Worm (Caenorhabditis elegans): ENCODE data around the gene pkg-2.

pkg-2 gene

ce11 chrIV:8488043-8488442 is 32.7 kb upstream of the pkg-2 start:
- TF ChIP-seq tbx-7 (tag; optimal IDR thresholded peaks at IDR 0.05) = no peak
- TF ChIP-seq sox-2 (GFP tag; IDR thresholded peaks at IDR 0.05) = no peak
- TF ChIP-seq ceh-31 (tag; optimal IDR thresholded peaks at IDR 0.05) = no peak
- no peak for TF ChIP-seq gmeb-2 (tag; optimal IDR thresholded peaks at IDR 0.05)
- no peak for TF ChIP-seq fkh-10 (GFP tag; optimal IDR thresholded peaks at IDR 0.05)
- TF ChIP-seq ceh-19 (GFP tag; optimal IDR thresholded peaks at IDR 0.05) = no peak
- TF ChIP-seq ceh-45 (GFP tag; IDR thresholded peaks at IDR 0.05) = no peak
- TF ChIP-seq ceh-48 (tag; optimal IDR thresholded peaks at IDR 0.05) = no peak
- TF ChIP-seq nhr-232 (tag; optimal IDR thresholded peaks at IDR 0.05) = no peak
- TF ChIP-seq hlh-8 (tag; optimal IDR thresholded peaks at IDR 0.05) = no peak
- TF ChIP-seq ceh-22 (tag; optimal IDR thresholded peaks at IDR 0.05) = no peak
- no peak for TF ChIP-seq unc-55 (GFP tag; optimal IDR thresholded peaks at IDR 0.05)
- TF ChIP-seq pat-9 (tag; optimal IDR thresholded peaks at IDR 0.05) = no peak
- TF ChIP-seq unc-86 (tag; optimal IDR thresholded peaks at IDR 0.05) = no peak
- TF ChIP-seq eyg-1 (tag; optimal IDR thresholded peaks at IDR 0.05) = no peak
- TF ChIP-seq nfya-1 (tag; optimal IDR thresholded peaks at IDR 0.05) = no peak
- no peak for TF ChIP-seq dmd-4 (tag; optimal IDR thresholded peaks at IDR 0.05; ENCODE audit: borderline replicate concordance)

- TF ChIP-seq lim-6 (tag; optimal IDR thresholded peaks at IDR 0.05) = no peak
- TF ChIP-seq sox-4 (tag; optimal IDR thresholded peaks at IDR 0.05) = no peak
- no peak for TF ChIP-seq nhr-232 (tag; optimal IDR thresholded peaks at IDR 0.05)
- no peak for TF ChIP-seq C38D4.7 (GFP tag; optimal IDR thresholded peaks at IDR 0.05)
These were observed 30.8 kb upstream of the pkg-2 start, which contains the start of gene srlf-2 for ce11 chrIV:8489915-8490314. Gene srlf-2 (plus strand): TSS chrIV:8490215.

- TF ChIP-seq pha-2 (tag; optimal IDR thresholded peaks at IDR 0.05) (no peak), fax-1 (tag; optimal IDR thresholded peaks at IDR 0.05) (no peak), ceh-6 (GFP tag; optimal IDR thresholded peaks at IDR 0.05) (no peak), elt-4 (tag; optimal IDR thresholded peaks at IDR 0.05) (no peak), ceh-18 (tag; optimal IDR thresholded peaks at IDR 0.05) (no peak), dmd-4 (tag; optimal IDR thresholded peaks at IDR 0.05; ENCODE audit: borderline replicate concordance) (no peak), dve-1 (tag; optimal IDR thresholded peaks at IDR 0.05) (no peak)
These were observed 28.5 kb upstream of the pkg-2 start, which contains the start of gene sru-7 for ce11 chrIV:8492242-8492641. Gene sru-7 (plus strand): TSS chrIV:8492542.

ce11 chrIV:8496263-8496662 is 24.4 kb upstream of the pkg-2 start, which contains the start of gene C28C12.12:
Gene C28C12.12 (minus strand): TSS chrIV:8496363.
- no peak for TF ChIP-seq syd-9 (tag; optimal IDR thresholded peaks at IDR 0.05)
- no peak for TF ChIP-seq ceh-14 (tag; optimal IDR thresholded peaks at IDR 0.05)
- no peak for TF ChIP-seq fkh-6 (tag; optimal IDR thresholded peaks at IDR 0.05)
- no peak for TF ChIP-seq pha-4 (tag; optimal IDR thresholded peaks at IDR 0.05)
- no peak for TF ChIP-seq zip-5 (tag; optimal IDR thresholded peaks at IDR 0.05)
- no peak for TF ChIP-seq pros-1 (tag; optimal IDR thresholded peaks at IDR 0.05)
- TF ChIP-seq ceh-48 (tag; optimal IDR thresholded peaks at IDR 0.05) = no peak
- TF ChIP-seq K09A11.1 (tag; optimal IDR thresholded peaks at IDR 0.05; ENCODE audit: insufficient read depth) = no peak
- TF ChIP-seq hlh-15 (tag; optimal IDR thresholded peaks at IDR 0.05) = no peak
- TF ChIP-seq pag-3 (tag; optimal IDR thresholded peaks at IDR 0.05; ENCODE audit: borderline replicate concordance) = no peak
- TF ChIP-seq ceh-30 (tag; optimal IDR thresholded peaks at IDR 0.05) = no peak
- TF ChIP-seq ceh-9 (tag; optimal IDR thresholded peaks at IDR 0.05) = no peak
- no peak for TF ChIP-seq sox-4 (tag; optimal IDR thresholded peaks at IDR 0.05)
- TF ChIP-seq ceh-31 (tag; optimal IDR thresholded peaks at IDR 0.05) = no peak
- TF ChIP-seq pha-2 (tag; optimal IDR thresholded peaks at IDR 0.05) = no peak
- TF ChIP-seq hlh-13 (GFP tag; optimal IDR thresholded peaks at IDR 0.05) = no peak
- no peak for TF ChIP-seq ets-4 (tag; optimal IDR thresholded peaks at IDR 0.05)

Data from whole organism, late embryonic.